Worm (Caenorhabditis elegans) whole organism, L3 larva: Measurements from ENCODE around the gene smvt-1.

Experiments used
- R02D3.7 ChIP-seq: fragments of 150-350 bp; optimal IDR thresholded peaks from 2 replicates; lab custom pipeline; 2014; ENCODE audit warnings: missing biosample characterization, missing genetic modification characterization
- ZK546.5 ChIP-seq: sonication (generic microtip); optimal IDR thresholded peaks from 2 replicates; lab custom pipeline; 2017; ENCODE audit warnings: missing biosample characterization, missing genetic modification characterization
- aly-2 ChIP-seq: fragments of 150-350 bp; optimal IDR thresholded peaks from 2 replicates; lab custom pipeline; 2014; ENCODE audit warnings: missing biosample characterization, missing genetic modification characterization
- ceh-16 ChIP-seq: sonication (generic microtip); optimal IDR thresholded peaks from 2 replicates; lab custom pipeline; 2017; ENCODE audit warnings: missing biosample characterization, missing genetic modification characterization
- ceh-28 ChIP-seq: fragments of 150-350 bp; optimal IDR thresholded peaks from 2 replicates; lab custom pipeline; 2014; ENCODE audit warnings: missing biosample characterization, missing genetic modification reagents, missing genetic modification characterization
- egl-27 ChIP-seq: sonication (generic microtip); optimal IDR thresholded peaks from 4 replicates; lab custom pipeline; 2017; ENCODE audit warnings: missing biosample characterization, missing genetic modification reagents, missing genetic modification characterization
- egl-5 ChIP-seq: fragments of 150-350 bp; optimal IDR thresholded peaks from 2 replicates; lab custom pipeline; 2017; ENCODE audit warnings: missing biosample characterization, missing genetic modification reagents, missing genetic modification characterization, inconsistent platforms
- elt-1 ChIP-seq: fragments of 150-350 bp; optimal IDR thresholded peaks from 2 replicates; lab custom pipeline; 2014; ENCODE audit warnings: missing biosample characterization, missing genetic modification characterization
- elt-2 ChIP-seq: sonication (generic microtip); optimal IDR thresholded peaks from 2 replicates; lab custom pipeline; 2016; ENCODE audit warnings: missing genetic modification reagents, mild to moderate bottlenecking, missing genetic modification characterization, missing compliant biosample characterization
- elt-3 ChIP-seq, 3 experiments: fragments of 150-350 bp in 1 of 3; sonication (generic microtip) in 2 of 3; optimal IDR thresholded peaks; 2 replicates in 2 of 3; 4 replicates in 1 of 3; lab custom pipeline; 2014 to 2017; ENCODE audit warnings: missing biosample characterization in 3 of 3, missing genetic modification characterization in 3 of 3
- fkh-10 ChIP-seq: sonication (generic microtip); optimal IDR thresholded peaks from 2 replicates; lab custom pipeline; 2017; ENCODE audit warnings: missing biosample characterization, missing genetic modification reagents, missing genetic modification characterization
- fkh-2 ChIP-seq: fragments of 150-350 bp; optimal IDR thresholded peaks from 2 replicates; lab custom pipeline; 2014; ENCODE audit warnings: missing biosample characterization, missing genetic modification reagents, missing genetic modification characterization
- hmg-11 ChIP-seq: sonication (generic microtip); optimal IDR thresholded peaks from 2 replicates; lab custom pipeline; 2016; ENCODE audit warnings: missing genetic modification characterization, missing compliant biosample characterization
- jun-1 ChIP-seq: fragments of 150-350 bp; optimal IDR thresholded peaks from 2 replicates; lab custom pipeline; 2014; ENCODE audit warnings: missing biosample characterization, missing genetic modification reagents, missing genetic modification characterization
- lin-39 ChIP-seq: fragments of 150-350 bp; optimal IDR thresholded peaks from 2 replicates; lab custom pipeline; 2018; ENCODE audit warnings: missing biosample characterization, missing genetic modification reagents, missing genetic modification characterization
- mdl-1 ChIP-seq: fragments of 150-350 bp; optimal IDR thresholded peaks from 2 replicates; lab custom pipeline; 2014; ENCODE audit warnings: missing biosample characterization, missing genetic modification characterization
- nfya-1 ChIP-seq: sonication (generic microtip); optimal IDR thresholded peaks from 2 replicates; lab custom pipeline; 2017; ENCODE audit warnings: missing genetic modification characterization, mild to moderate bottlenecking, missing compliant biosample characterization, antibody characterized with exemption, moderate library complexity; ENCODE audit not compliant: insufficient read depth
- nhr-25 ChIP-seq: sonication (generic microtip); optimal IDR thresholded peaks from 2 replicates; lab custom pipeline; 2017; ENCODE audit warnings: missing biosample characterization, missing genetic modification characterization
- nhr-43 ChIP-seq: sonication (generic microtip); optimal IDR thresholded peaks from 2 replicates; lab custom pipeline; 2016; ENCODE audit warnings: mild to moderate bottlenecking, missing genetic modification characterization, missing compliant biosample characterization; ENCODE audit not compliant: poor library complexity, severe bottlenecking
- pha-4 ChIP-seq: fragments of 150-350 bp; optimal IDR thresholded peaks from 2 replicates; lab custom pipeline; 2014; ENCODE audit warnings: missing biosample characterization, missing genetic modification reagents, missing genetic modification characterization
- pqm-1 ChIP-seq: fragments of 150-350 bp; optimal IDR thresholded peaks from 2 replicates; lab custom pipeline; 2017; ENCODE audit warnings: missing biosample characterization, missing genetic modification characterization, inconsistent platforms
- sea-2 ChIP-seq: fragments of 150-350 bp; sonication (generic microtip); optimal IDR thresholded peaks from 4 replicates; lab custom pipeline; 2014; ENCODE audit warnings: missing biosample characterization, missing genetic modification reagents, missing genetic modification characterization
- skn-1 ChIP-seq: fragments of 150-350 bp; optimal IDR thresholded peaks from 2 replicates; lab custom pipeline; 2014; ENCODE audit warnings: missing biosample characterization, missing genetic modification characterization
- snpc-4 ChIP-seq: fragments of 150-350 bp; optimal IDR thresholded peaks from 2 replicates; lab custom pipeline; 2014; ENCODE audit warnings: missing biosample characterization, missing genetic modification characterization
- tbx-2 ChIP-seq: sonication (generic microtip); optimal IDR thresholded peaks from 2 replicates; lab custom pipeline; 2016; ENCODE audit warnings: mild to moderate bottlenecking, missing genetic modification characterization, missing compliant biosample characterization
- ztf-11 ChIP-seq: fragments of 150-350 bp; optimal IDR thresholded peaks from 2 replicates; lab custom pipeline; 2014; ENCODE audit warnings: missing biosample characterization, missing genetic modification characterization

The smvt-1 gene

ce11 chrX:2583135-2583683, 34.4 kb upstream of the smvt-1 start:
- no peak for TF ChIP-seq aly-2 (tag; lab: Kevin White, UChicago)
- peak; percentile 16 for TF ChIP-seq pha-4
- TF ChIP-seq mdl-1 (tag; lab: Kevin White, UChicago): no peak
- no peak for TF ChIP-seq hmg-11 (tag; lab: Kevin White, UChicago)
- no peak for TF ChIP-seq ceh-16 (tag; lab: Kevin White, UChicago)
- TF ChIP-seq, all 47 proteins: peak for 1

- TF ChIP-seq pqm-1 (tag; lab: Kevin White, UChicago) (no peak), hmg-11 (tag; lab: Kevin White, UChicago) (peak; percentile 35), nhr-25 (tag; lab: Kevin White, UChicago) (peak; percentile 41)
These were observed 33.2 kb upstream of the smvt-1 start for ce11 chrX:2581828-2582589.

- peak; percentile 74 for TF ChIP-seq jun-1 (tag; lab: Kevin White, UChicago)
- TF ChIP-seq ztf-11 (tag; lab: Kevin White, UChicago): no peak
- TF ChIP-seq mdl-1 (tag; lab: Kevin White, UChicago): no peak
- TF ChIP-seq elt-2: peak; percentile 96
- no peak for TF ChIP-seq elt-3 (tag; optimal IDR thresholded peaks at IDR 0.05; lab: Kevin White, UChicago)
- peak; percentile 72 for TF ChIP-seq pqm-1 (tag; lab: Kevin White, UChicago)
- TF ChIP-seq pha-4: peak; percentile 58
- TF ChIP-seq snpc-4: no peak
These were observed 31.8 kb upstream of the smvt-1 start, which contains the start of gene H01M10.1 for ce11 chrX:2580524-2580981. TSS of gene H01M10.1 (minus strand) at chrX:2580574.

- TF ChIP-seq ZK546.5 (tag; lab: Kevin White, UChicago): no peak
- no peak for TF ChIP-seq R02D3.7 (tag; lab: Kevin White, UChicago)
- TF ChIP-seq tbx-2 (tag; lab: Kevin White, UChicago): no peak
- no peak for TF ChIP-seq fkh-10 (GFP tag; lab: Kevin White, UChicago)
These were observed 28.7 kb upstream of the smvt-1 start, which contains the start of gene ttr-42 for ce11 chrX:2577442-2577841. TSS of gene ttr-42 (plus strand) at chrX:2577742.

- TF ChIP-seq lin-39 (peak; percentile 60), elt-3 (tag; optimal IDR thresholded peaks at IDR 0.05; lab: Kevin White, UChicago) (no peak), snpc-4 (no peak), skn-1 (tag; lab: Kevin White, UChicago) (no peak), nfya-1 (tag; lab: Kevin White, UChicago) (peak; percentile 58), egl-5 (tag; lab: Kevin White, UChicago) (no peak), fkh-2 (tag; lab: Kevin White, UChicago) (no peak), sea-2 (GFP tag; lab: Kevin White, UChicago) (no peak), ztf-11 (tag; lab: Kevin White, UChicago) (no peak), hmg-11 (tag; lab: Kevin White, UChicago) (peak; percentile 66), elt-1 (tag; lab: Kevin White, UChicago) (no peak)
- TF ChIP-seq, all 47 proteins: peak for 3
These were observed 23.9 kb upstream of the smvt-1 start, which contains the start of the genes ccd-5 and F52H2.1 for ce11 chrX:2572646-2573149. TSS of gene ccd-5 (minus strand) at chrX:2572653. TSS of gene F52H2.1 (plus strand) at chrX:2573099.

- TF ChIP-seq jun-1 (tag; lab: Kevin White, UChicago) (peak; percentile 78), egl-27 (tag; lab: Kevin White, UChicago) (peak; percentile 31), pqm-1 (tag; lab: Kevin White, UChicago) (peak; percentile 98), nhr-43 (no peak), hmg-11 (tag; lab: Kevin White, UChicago) (no peak), skn-1 (tag; lab: Kevin White, UChicago) (peak; percentile 57), elt-2 (peak; percentile 98), egl-5 (tag; lab: Kevin White, UChicago) (no peak), ceh-28 (peak; percentile 23)
These were observed 20.3 kb upstream of the smvt-1 start for ce11 chrX:2569040-2569439.
